Worm (Caenorhabditis elegans): ENCODE measurements around the gene cah-3.
A peak's percentile ranks its signal among the peaks of the same experiment; 100 is the strongest.

Gene cah-3

ce11 chrX:16530455-16530854, 43.2 kb downstream of the cah-3 start:
- TF ChIP-seq snpc-4 (tag; optimal IDR thresholded peaks at IDR 0.05) (no peak), ztf-4 (tag; optimal IDR thresholded peaks at IDR 0.05) (no peak), unc-39 (tag; optimal IDR thresholded peaks at IDR 0.05) (no peak), sea-2 (GFP tag; optimal IDR thresholded peaks at IDR 0.05) (no peak)

DNA sequence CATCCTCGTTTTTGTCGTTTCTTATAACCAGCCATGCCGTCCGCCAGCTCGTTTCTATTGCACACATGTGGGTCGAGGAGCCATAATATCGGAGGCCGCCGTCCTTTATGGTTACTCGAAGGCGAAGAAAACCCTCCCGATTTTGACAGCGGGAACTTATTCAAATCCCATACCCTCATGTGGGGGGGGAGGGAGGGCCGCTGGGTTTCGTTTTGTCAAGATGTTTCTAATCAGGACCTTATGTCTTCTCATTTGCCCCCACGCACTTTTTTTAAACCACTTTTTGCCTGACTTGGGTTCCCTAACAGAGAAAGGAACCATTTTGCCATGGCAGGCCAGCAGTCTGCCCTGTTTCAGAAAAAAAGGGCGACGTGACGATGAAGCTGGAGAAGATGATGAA, 45.2 kb downstream of the cah-3 start:
- no peak for TF ChIP-seq egl-5 (tag; optimal IDR thresholded peaks at IDR 0.05)
- no peak for TF ChIP-seq ceh-82 (tag; optimal IDR thresholded peaks at IDR 0.05)
- no peak for TF ChIP-seq aly-2 (tag; optimal IDR thresholded peaks at IDR 0.05)
- no peak for TF ChIP-seq mml-1 (tag; optimal IDR thresholded peaks at IDR 0.05)
- TF ChIP-seq pqm-1 (tag; optimal IDR thresholded peaks at IDR 0.05), result no peak
- TF ChIP-seq tbx-2 (tag; optimal IDR thresholded peaks at IDR 0.05), result no peak
- TF ChIP-seq nhr-67 (tag; optimal IDR thresholded peaks at IDR 0.05), result no peak
- no peak for TF ChIP-seq hmg-11 (tag; optimal IDR thresholded peaks at IDR 0.05)
- no peak for TF ChIP-seq lin-39 (tag; optimal IDR thresholded peaks at IDR 0.05)
- TF ChIP-seq fkh-10 (GFP tag; optimal IDR thresholded peaks at IDR 0.05), result no peak
- TF ChIP-seq daf-12 (tag; optimal IDR thresholded peaks at IDR 0.05), result no peak
- no peak for TF ChIP-seq pha-4 (tag; optimal IDR thresholded peaks at IDR 0.05)
- TF ChIP-seq unc-62 (GFP tag; optimal IDR thresholded peaks at IDR 0.05), result no peak
- TF ChIP-seq lin-15B (tag; optimal IDR thresholded peaks at IDR 0.05), result no peak
- no peak for TF ChIP-seq jun-1 (tag; optimal IDR thresholded peaks at IDR 0.05)
- no peak for TF ChIP-seq R02D3.7 (tag; optimal IDR thresholded peaks at IDR 0.05)
- no peak for TF ChIP-seq ama-1 (optimal IDR thresholded peaks at IDR 0.05)
- no peak for TF ChIP-seq sea-2 (GFP tag; optimal IDR thresholded peaks at IDR 0.05)

- TF ChIP-seq ceh-82 (tag; optimal IDR thresholded peaks at IDR 0.05), result no peak
- TF ChIP-seq pqm-1 (tag; optimal IDR thresholded peaks at IDR 0.05), result no peak
- TF ChIP-seq egl-5 (tag; optimal IDR thresholded peaks at IDR 0.05), result no peak
- no peak for TF ChIP-seq daf-12 (tag; optimal IDR thresholded peaks at IDR 0.05)
- TF ChIP-seq jun-1 (tag; optimal IDR thresholded peaks at IDR 0.05), result no peak
These were observed 46.6 kb downstream of the cah-3 start for ce11 chrX:16533860-16534259.

DNA sequence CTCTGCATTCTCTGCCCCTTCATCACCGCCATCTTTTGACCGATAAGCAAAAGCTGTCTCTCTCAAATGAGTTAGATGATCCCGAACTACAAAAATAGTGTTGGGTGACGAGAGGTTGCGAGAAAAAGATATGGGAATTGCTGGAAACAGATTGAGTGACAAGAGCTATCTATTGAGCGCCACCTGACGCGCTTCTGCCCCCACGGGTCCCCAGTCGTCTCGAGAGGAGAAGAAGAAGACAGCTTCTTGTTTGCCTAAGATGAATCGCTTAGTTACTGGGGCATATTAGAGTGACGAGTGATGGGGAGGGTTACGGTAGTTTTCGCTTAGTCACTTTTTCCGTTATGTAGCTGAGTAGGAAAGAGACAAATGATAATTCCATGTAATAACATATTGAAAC, 47.3 kb downstream of the cah-3 start:
- TF ChIP-seq nfya-1 (tag; optimal IDR thresholded peaks at IDR 0.05; ENCODE audit: insufficient read depth) (peak; percentile 36), unc-62 (GFP tag; optimal IDR thresholded peaks at IDR 0.05) (peak; percentile 51), lin-39 (tag; optimal IDR thresholded peaks at IDR 0.05) (peak; percentile 46), egl-5 (tag; optimal IDR thresholded peaks at IDR 0.05) (peak; percentile 61), nhr-67 (tag; optimal IDR thresholded peaks at IDR 0.05) (no peak), aly-2 (tag; optimal IDR thresholded peaks at IDR 0.05) (no peak), nhr-43 (tag; optimal IDR thresholded peaks at IDR 0.05; ENCODE audit: poor library complexity, severe bottlenecking) (no peak)

DNA sequence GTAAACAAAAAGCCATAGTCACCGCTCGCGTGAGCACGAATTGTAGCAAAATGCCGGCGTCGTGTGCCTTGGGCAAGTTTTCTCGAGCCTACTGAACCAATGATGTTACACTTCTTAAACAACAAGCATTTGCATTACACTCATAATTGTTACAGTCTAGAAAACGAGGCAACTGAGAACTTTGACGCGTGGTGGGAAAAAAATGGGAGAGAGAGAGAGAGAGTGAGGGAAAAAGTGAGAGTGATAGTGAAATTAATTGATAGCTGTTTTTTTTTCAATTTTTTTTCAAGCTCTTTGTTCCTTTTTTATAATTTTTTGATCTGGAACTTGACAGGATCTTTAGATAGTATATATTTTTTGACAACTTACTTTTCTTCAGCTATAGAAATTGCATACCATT, 47.9 kb downstream of the cah-3 start:
- TF ChIP-seq lin-39 (tag; optimal IDR thresholded peaks at IDR 0.05) (no peak), nhr-25 (tag; optimal IDR thresholded peaks at IDR 0.05) (no peak), mdl-1 (tag; optimal IDR thresholded peaks at IDR 0.05) (no peak)

ce11 chrX:16536230-16536940, 49.1 kb downstream of the cah-3 start, which contains the start of gene pat-9:
Gene pat-9, plus strand, starts transcription at chrX:16536890.
- TF ChIP-seq nhr-76 (tag; optimal IDR thresholded peaks at IDR 0.05) (no peak), ztf-11 (tag; optimal IDR thresholded peaks at IDR 0.05) (no peak), mdl-1 (tag; optimal IDR thresholded peaks at IDR 0.05) (no peak), ama-1 (optimal IDR thresholded peaks at IDR 0.05) (no peak), nfya-1 (tag; optimal IDR thresholded peaks at IDR 0.05; ENCODE audit: insufficient read depth) (peak; percentile 3), egl-5 (tag; optimal IDR thresholded peaks at IDR 0.05) (no peak)

Data from whole organism, L3 larva.